Fruit fly (Drosophila melanogaster): Measurements from ENCODE around the gene CG45428.

DNA sequence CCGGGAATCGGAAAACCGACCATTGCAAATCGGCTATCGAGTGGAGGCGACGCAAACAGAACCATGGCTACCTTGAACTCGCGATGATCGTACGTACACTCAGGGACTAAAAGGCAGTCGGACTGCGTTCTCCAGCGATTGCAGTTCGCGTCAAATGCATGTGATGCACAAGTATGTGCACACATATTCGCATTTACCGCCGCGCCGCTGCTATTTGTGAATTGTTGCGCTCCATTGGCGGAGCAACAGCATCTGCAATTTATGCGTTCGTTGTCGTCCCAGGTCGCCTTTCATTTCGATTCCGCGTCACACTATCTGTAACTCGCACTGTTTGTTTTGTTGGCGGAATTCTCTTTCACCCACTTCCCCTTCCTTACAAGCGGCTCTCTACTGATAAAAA lies 16.7 kb downstream of the CG45428 start:
- TF ChIP-seq psq (optimal IDR thresholded peaks at IDR 0.05) (no peak), EcR (GFP tag; optimal IDR thresholded peaks at IDR 0.05) (no peak), Dll (optimal IDR thresholded peaks at IDR 0.05) (no peak), pan (optimal IDR thresholded peaks at IDR 0.05) (no peak), usp (GFP tag; optimal IDR thresholded peaks at IDR 0.05) (no peak)
